Fruit fly (Drosophila melanogaster): Measurements from ENCODE around the gene CG7730.

- no peak for TF ChIP-seq dmrt93B (GFP tag; optimal IDR thresholded peaks at IDR 0.05)
- TF ChIP-seq CG32264 (GFP tag; optimal IDR thresholded peaks at IDR 0.05): no peak
- TF ChIP-seq CrebA (GFP tag; optimal IDR thresholded peaks at IDR 0.05; ENCODE audit: borderline replicate concordance): no peak
- no peak for TF ChIP-seq h (GFP tag; optimal IDR thresholded peaks at IDR 0.05)
- TF ChIP-seq CG9705 (GFP tag; optimal IDR thresholded peaks at IDR 0.05): no peak
- TF ChIP-seq jim (GFP tag; optimal IDR thresholded peaks at IDR 0.05): no peak
- no peak for TF ChIP-seq fru (GFP tag; optimal IDR thresholded peaks at IDR 0.05)
- TF ChIP-seq Sp1 (GFP tag; optimal IDR thresholded peaks at IDR 0.05): no peak
- no peak for TF ChIP-seq psq (GFP tag; optimal IDR thresholded peaks at IDR 0.05)
- no peak for TF ChIP-seq OdsH (GFP tag; optimal IDR thresholded peaks at IDR 0.05)
- no peak for TF ChIP-seq pan (optimal IDR thresholded peaks at IDR 0.05)
- no peak for TF ChIP-seq Hr78 (GFP tag; optimal IDR thresholded peaks at IDR 0.05)
- TF ChIP-seq rgr (GFP tag; optimal IDR thresholded peaks at IDR 0.05): no peak
- TF ChIP-seq dsf (GFP tag; optimal IDR thresholded peaks at IDR 0.05; ENCODE audit: borderline replicate concordance): no peak
These were observed 19.4 kb upstream of the CG7730 start for dm6 chr3L:17007945-17008344.
